Worm (Caenorhabditis elegans) whole organism, young adult: ENCODE measurements around the gene his-18.
"Not testable (repeated sequence)": the region's sequence is repeated elsewhere in the genome, so short reads cannot be mapped to it uniquely, and the experiment has no call there.

Experiments used
- B0035.1 ChIP-seq: sonication (generic microtip); optimal IDR thresholded peaks from 2 replicates; lab custom pipeline; 2016; ENCODE audit warnings: missing genetic modification characterization, mild to moderate bottlenecking, missing compliant biosample characterization, missing genotype, missing genetic modification reagents
- B0261.1 ChIP-seq: sonication (generic microtip); optimal IDR thresholded peaks from 2 replicates; lab custom pipeline; 2016; ENCODE audit warnings: mild to moderate bottlenecking, missing genetic modification characterization, moderate library complexity, missing compliant biosample characterization
- C17E4.6 ChIP-seq: fragments of 200-800 bp; sonication (Bioruptor generic); IDR thresholded peaks from 2 replicates; pipeline ENCODE4 v1.3.6; 2022; ENCODE audit warnings: missing genetic modification reagents, missing genetic modification characterization, missing compliant biosample characterization
- F22D6.2 ChIP-seq: sonication (generic microtip); optimal IDR thresholded peaks from 2 replicates; lab custom pipeline; 2016; ENCODE audit warnings: mild to moderate bottlenecking, missing genetic modification characterization, missing compliant biosample characterization
- Y53F4B.3 ChIP-seq: fragments of 200-800 bp; sonication (Bioruptor generic); IDR thresholded peaks from 2 replicates; pipeline ENCODE4 v1.3.6; 2022; ENCODE audit warnings: missing genetic modification reagents, missing genetic modification characterization, missing compliant biosample characterization
- atf-7 ChIP-seq: sonication (generic microtip); optimal IDR thresholded peaks from 2 replicates; lab custom pipeline; 2017; ENCODE audit warnings: mild to moderate bottlenecking, missing genetic modification characterization, missing compliant biosample characterization
- attf-5 ChIP-seq: fragments of 200-800 bp; sonication (Bioruptor generic); optimal IDR thresholded peaks from 2 replicates; lab custom pipeline; 2018; ENCODE audit warnings: mild to moderate bottlenecking, missing genetic modification characterization, missing compliant biosample characterization
- cebp-2 ChIP-seq: fragments of 200-800 bp; sonication (Bioruptor generic); IDR thresholded peaks from 2 replicates; pipeline ENCODE4 v1.3.6; 2022; ENCODE audit warnings: missing genetic modification characterization, missing compliant biosample characterization
- ceh-58 ChIP-seq: fragments of 200-800 bp; sonication (Bioruptor generic); IDR thresholded peaks from 2 replicates; pipeline ENCODE4 v1.3.6; 2022; ENCODE audit warnings: missing genetic modification characterization, missing compliant biosample characterization
- ceh-79 ChIP-seq: sonication (generic microtip); optimal IDR thresholded peaks from 2 replicates; lab custom pipeline; 2017; ENCODE audit warnings: mild to moderate bottlenecking, missing genetic modification characterization, missing compliant biosample characterization
- ceh-91 ChIP-seq: fragments of 200-800 bp; sonication (Bioruptor generic); IDR thresholded peaks from 2 replicates; pipeline ENCODE4 v1.3.6; 2022; ENCODE audit warnings: missing genetic modification reagents, missing genetic modification characterization, missing compliant biosample characterization
- egl-18 ChIP-seq: fragments of 200-800 bp; sonication (Bioruptor generic); IDR thresholded peaks from 2 replicates; pipeline ENCODE4 v1.3.6; 2022; ENCODE audit warnings: missing genetic modification reagents, missing genetic modification characterization, missing compliant biosample characterization
- fkh-3 ChIP-seq: sonication (generic microtip); optimal IDR thresholded peaks from 2 replicates; lab custom pipeline; 2016; ENCODE audit warnings: mild to moderate bottlenecking, missing genetic modification characterization, missing compliant biosample characterization
- hlh-26 ChIP-seq: fragments of 200-800 bp; sonication (Bioruptor generic); conservative IDR thresholded peaks from 2 replicates; pipeline ENCODE4 v1.3.6; 2022; ENCODE audit warnings: missing genetic modification reagents, missing genetic modification characterization, missing compliant biosample characterization
- hmg-1.2 ChIP-seq: fragments of 200-800 bp; sonication (Bioruptor generic); IDR thresholded peaks from 2 replicates; pipeline ENCODE4 v1.3.6; 2022; ENCODE audit warnings: missing genetic modification reagents, missing genetic modification characterization, missing compliant biosample characterization
- hrde-1 ChIP-seq: sonication (generic microtip); optimal IDR thresholded peaks from 2 replicates; lab custom pipeline; 2016; ENCODE audit warnings: missing genetic modification characterization, mild to moderate bottlenecking, missing compliant biosample characterization, moderate library complexity, missing genotype, missing genetic modification reagents, borderline replicate concordance
- lin-40 ChIP-seq: sonication (generic microtip); optimal IDR thresholded peaks from 2 replicates; lab custom pipeline; 2016; ENCODE audit warnings: missing genetic modification characterization, mild to moderate bottlenecking, missing compliant biosample characterization, missing genotype, missing genetic modification reagents
- lin-54 ChIP-seq: fragments of 200-800 bp; sonication (Bioruptor generic); optimal IDR thresholded peaks from 2 replicates; lab custom pipeline; 2018; ENCODE audit warnings: mild to moderate bottlenecking, missing genetic modification characterization, missing compliant biosample characterization
- madf-10 ChIP-seq: sonication (generic microtip); optimal IDR thresholded peaks from 2 replicates; lab custom pipeline; 2016; ENCODE audit warnings: mild to moderate bottlenecking, missing genetic modification characterization, missing compliant biosample characterization
- madf-8 ChIP-seq: fragments of 200-800 bp; sonication (Bioruptor generic); conservative IDR thresholded peaks from 2 replicates; pipeline ENCODE4 v1.3.6; 2022; ENCODE audit warnings: missing genetic modification reagents, missing genetic modification characterization, missing compliant biosample characterization
- nfya-2 ChIP-seq: fragments of 200-800 bp; sonication (Bioruptor generic); IDR thresholded peaks from 2 replicates; pipeline ENCODE4 v1.3.6; 2022; ENCODE audit warnings: missing genetic modification reagents, missing genetic modification characterization, missing compliant biosample characterization
- nfyb-1 ChIP-seq: fragments of 200-800 bp; sonication (Bioruptor generic); IDR thresholded peaks from 2 replicates; pipeline ENCODE4 v1.3.6; 2022; ENCODE audit warnings: missing genetic modification reagents, missing genetic modification characterization, missing compliant biosample characterization
- nhr-179 ChIP-seq: sonication (generic microtip); optimal IDR thresholded peaks from 2 replicates; lab custom pipeline; 2016; ENCODE audit warnings: mild to moderate bottlenecking, missing genetic modification characterization, missing compliant biosample characterization
- nhr-80 ChIP-seq: sonication (generic microtip); optimal IDR thresholded peaks from 2 replicates; lab custom pipeline; 2016; ENCODE audit warnings: missing genetic modification characterization, missing compliant biosample characterization
- sdz-38 ChIP-seq: sonication (generic microtip); optimal IDR thresholded peaks from 2 replicates; lab custom pipeline; 2016; ENCODE audit warnings: missing genotype, missing genetic modification characterization, missing compliant biosample characterization
- snpc-1.3 ChIP-seq: sonication (generic microtip); optimal IDR thresholded peaks from 2 replicates; lab custom pipeline; 2017; ENCODE audit warnings: missing genetic modification characterization, mild to moderate bottlenecking, missing compliant biosample characterization, antibody characterized with exemption, moderate library complexity, missing genotype, missing genetic modification reagents; ENCODE audit not compliant: insufficient read depth
- snpc-4 ChIP-seq, 5 experiments: fragments of 150-350 bp in 1 of 5; sonication (generic microtip) in 4 of 5; optimal IDR thresholded peaks; 2 replicates each; lab custom pipeline; 2014 to 2018; ENCODE audit warnings: missing genetic modification characterization in 5 of 5, missing biosample characterization in 3 of 5, antibody characterized with exemption in 2 of 5, mild to moderate bottlenecking in 2 of 5, missing compliant biosample characterization in 2 of 5, missing genotype in 2 of 5, moderate library complexity in 2 of 5, missing genetic modification reagents in 1 of 5
- somi-1 ChIP-seq: fragments of 200-800 bp; sonication (Bioruptor generic); optimal IDR thresholded peaks from 2 replicates; lab custom pipeline; 2018; ENCODE audit warnings: mild to moderate bottlenecking, missing genetic modification characterization, missing compliant biosample characterization
- unc-62 ChIP-seq: fragments of 150-350 bp; optimal IDR thresholded peaks from 2 replicates; lab custom pipeline; 2014; ENCODE audit warnings: missing biosample characterization, missing genetic modification reagents, missing genetic modification characterization
- zim-3 ChIP-seq: sonication (generic microtip); optimal IDR thresholded peaks from 2 replicates; lab custom pipeline; 2017; ENCODE audit warnings: mild to moderate bottlenecking, missing genetic modification characterization, moderate library complexity, missing compliant biosample characterization
- ztf-22 ChIP-seq: fragments of 200-800 bp; sonication (Bioruptor generic); optimal IDR thresholded peaks from 2 replicates; lab custom pipeline; 2018; ENCODE audit warnings: mild to moderate bottlenecking, missing genetic modification characterization, moderate library complexity, missing compliant biosample characterization
- ztf-26 ChIP-seq: sonication (generic microtip); optimal IDR thresholded peaks from 2 replicates; lab custom pipeline; 2017; ENCODE audit warnings: missing genetic modification characterization, missing compliant biosample characterization
- ztf-28 ChIP-seq: fragments of 200-800 bp; sonication (Bioruptor generic); IDR thresholded peaks from 2 replicates; pipeline ENCODE4 v1.3.6; 2022; ENCODE audit warnings: missing genetic modification reagents, missing genetic modification characterization, missing compliant biosample characterization
- ztf-3 ChIP-seq: fragments of 200-800 bp; sonication (Bioruptor generic); optimal IDR thresholded peaks from 2 replicates; lab custom pipeline; 2018; ENCODE audit warnings: mild to moderate bottlenecking, missing genetic modification characterization, missing compliant biosample characterization
- ztf-6 ChIP-seq: fragments of 200-800 bp; sonication (Bioruptor generic); IDR thresholded peaks from 2 replicates; pipeline ENCODE4 v1.3.6; 2022; ENCODE audit warnings: missing genetic modification reagents, missing genetic modification characterization, missing compliant biosample characterization

Gene his-18

DNA sequence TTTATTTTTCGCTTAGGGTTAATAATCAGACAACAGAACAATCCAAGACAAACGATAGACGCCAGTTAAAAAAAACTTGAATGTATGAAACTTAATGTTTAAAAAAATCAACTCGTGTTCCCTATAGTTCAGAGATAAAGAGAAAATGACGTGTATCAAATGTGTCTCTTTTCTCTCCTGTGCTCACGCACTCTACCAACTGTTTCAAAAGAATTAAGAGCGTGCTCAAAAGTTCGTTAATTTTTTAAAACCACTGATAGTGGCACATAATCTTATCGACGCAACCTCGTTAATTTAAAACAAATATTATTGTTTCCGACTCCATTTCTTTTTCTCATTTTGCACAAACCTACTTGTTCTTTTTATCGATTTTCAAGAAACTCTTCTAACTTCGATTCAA is 7.6 kb downstream of the his-18 start:
- TF ChIP-seq nhr-80 (tag; lab: Kevin White, UChicago), result peak; percentile 77
- TF ChIP-seq nhr-179 (tag; lab: Kevin White, UChicago), result no peak

DNA sequence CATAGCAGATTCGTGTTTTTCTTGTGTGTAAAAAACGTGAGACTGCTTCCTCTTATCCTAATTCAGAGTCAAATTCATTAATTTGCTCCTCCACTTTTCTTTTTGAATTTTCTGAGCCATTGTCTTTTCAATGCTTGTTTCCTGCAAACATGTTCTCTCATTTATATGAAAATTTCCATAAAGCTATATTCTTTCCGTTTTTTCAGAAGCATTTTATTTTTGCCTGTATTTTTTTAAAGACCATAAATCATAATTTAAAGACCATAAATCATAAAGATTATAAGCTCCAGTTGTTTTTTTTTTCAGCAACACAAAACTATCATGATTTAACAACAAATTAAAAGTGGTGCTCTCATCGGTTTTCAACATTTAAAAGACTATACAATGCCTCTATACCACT is 8.9 kb downstream of the his-18 start, which contains the start of gene frpr-11:
Gene frpr-11, plus strand, starts transcription at position 301 of the 400 bp plus-strand sequence.
- TF ChIP-seq sdz-38 (tag; lab: Kevin White, UChicago) (no peak), hrde-1 (tag; lab: Kevin White, UChicago) (no peak), ztf-26 (tag; lab: Kevin White, UChicago) (no peak), Y53F4B.3 (no peak)

DNA sequence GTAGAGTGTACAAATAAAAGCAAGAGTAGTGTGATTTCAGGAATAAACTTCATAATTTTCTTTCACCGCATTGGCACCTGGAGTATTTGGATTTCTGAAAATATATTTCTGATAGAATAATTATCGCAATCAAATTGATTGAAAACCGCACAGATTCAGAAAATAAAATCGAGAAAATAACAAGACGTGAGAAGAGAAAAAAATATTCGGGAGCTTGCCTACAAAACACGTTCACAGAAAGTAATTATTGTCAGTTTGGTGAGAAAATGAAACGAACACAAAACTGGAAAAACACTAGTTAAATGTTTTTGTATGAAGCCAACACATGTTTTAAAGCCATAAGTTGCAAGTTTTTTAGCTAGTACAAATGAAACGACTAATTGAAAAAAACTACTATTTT is 15.9 kb downstream of the his-18 start, which contains the start of gene mod-1:
Gene mod-1, minus strand, starts transcription at position 101 of the 400 bp plus-strand sequence.
- TF ChIP-seq egl-18 (GFP tag; lab: Robert Waterston, UW) (no peak), nfya-2 (GFP tag; lab: Robert Waterston, UW) (no peak), atf-7 (tag; lab: Kevin White, UChicago) (no peak), snpc-1.3 (tag; lab: Kevin White, UChicago) (no peak), zim-3 (tag; lab: Kevin White, UChicago) (no peak), hlh-26 (GFP tag; lab: Robert Waterston, UW) (no peak)
- TF ChIP-seq, all 124 proteins: peak for 0

DNA sequence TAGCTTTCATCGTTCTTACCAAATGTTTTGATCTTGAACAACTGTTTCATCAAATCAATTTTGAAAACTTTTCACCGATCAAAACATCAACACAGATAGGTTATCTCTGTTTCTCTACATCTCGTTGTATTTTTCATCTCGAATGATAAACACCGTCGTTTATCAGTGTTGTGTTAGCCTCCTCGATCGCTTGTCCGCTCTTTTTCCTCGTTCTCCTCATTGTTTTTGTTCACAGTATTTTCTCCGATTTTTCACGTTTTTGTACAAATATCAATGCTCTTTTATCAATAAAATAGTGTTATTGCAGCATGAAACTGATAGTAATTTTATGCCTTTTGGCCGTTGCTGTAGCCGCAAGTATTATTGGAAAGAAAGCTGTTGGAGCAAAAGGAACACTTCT is 24.8 kb downstream of the his-18 start, which contains the start of gene ttr-47:
Gene ttr-47, plus strand, starts transcription at position 308 of the 400 bp plus-strand sequence.
- TF ChIP-seq fkh-3 (tag; lab: Kevin White, UChicago), result no peak
- TF ChIP-seq ztf-3, result no peak
- no peak for TF ChIP-seq ceh-91 (GFP tag; lab: Robert Waterston, UW)
- TF ChIP-seq ztf-6 (GFP tag; lab: Robert Waterston, UW), result no peak
- no peak for TF ChIP-seq ztf-22 (GFP tag; lab: Kevin White, UChicago)
- TF ChIP-seq attf-5 (GFP tag; lab: Kevin White, UChicago), result no peak
- TF ChIP-seq somi-1 (GFP tag; lab: Kevin White, UChicago), result no peak
- no peak for TF ChIP-seq madf-8 (GFP tag; lab: Robert Waterston, UW)

DNA sequence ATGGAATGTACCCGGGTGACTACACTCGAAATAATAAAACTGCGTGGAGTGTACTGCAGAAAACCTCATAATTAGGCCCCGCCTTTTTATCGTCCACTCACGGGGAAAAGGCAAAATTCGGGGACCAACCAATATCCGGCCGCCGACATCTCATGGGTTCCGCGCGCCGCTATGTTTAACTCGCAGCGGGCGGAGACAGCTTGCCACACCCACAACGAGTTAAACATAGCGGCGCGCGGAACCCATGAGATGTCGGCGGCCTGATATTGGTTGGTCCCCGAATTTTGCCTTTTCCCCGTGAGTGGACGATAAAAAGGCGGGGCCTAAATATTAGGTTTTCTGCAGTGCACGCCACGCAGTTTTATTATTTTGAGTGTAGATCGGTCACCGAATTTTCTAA is 25.9 kb downstream of the his-18 start:
- TF ChIP-seq hmg-1.2 (GFP tag; lab: Robert Waterston, UW), result 0 out of 2 replicates have a peak, but pooled peaks have one; percentile 21
- TF ChIP-seq snpc-4 (GFP tag; optimal IDR thresholded peaks at IDR 0.05; lab: Kevin White, UChicago), result not testable (repeated sequence)
- TF ChIP-seq snpc-4 (tag; optimal IDR thresholded peaks at IDR 0.05; lab: Kevin White, UChicago), result peak in 3 of 4 experiments; percentile 2 to 92 (median 89)

DNA sequence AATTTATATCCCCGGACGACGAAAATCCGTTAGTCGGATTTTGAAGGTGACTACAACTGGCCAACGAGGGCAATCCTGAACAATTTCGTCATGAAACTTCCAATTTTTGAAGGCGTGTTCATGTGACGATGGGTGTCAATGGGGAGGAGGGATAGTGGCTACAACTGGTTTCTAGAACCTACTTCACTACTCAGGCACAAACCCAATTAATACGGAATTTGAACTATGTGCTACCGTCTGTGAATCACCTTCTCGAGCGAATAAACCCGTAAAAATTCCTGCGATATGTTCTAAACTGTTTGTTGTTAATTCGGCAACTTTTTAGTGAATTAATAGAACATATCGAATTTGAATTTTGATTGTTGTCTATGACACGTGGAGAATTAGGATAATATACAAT is 29.7 kb downstream of the his-18 start:
- TF ChIP-seq B0035.1 (tag; lab: Kevin White, UChicago) (no peak), hlh-26 (GFP tag; lab: Robert Waterston, UW) (no peak), lin-54 (no peak), cebp-2 (GFP tag; lab: Robert Waterston, UW) (no peak)

DNA sequence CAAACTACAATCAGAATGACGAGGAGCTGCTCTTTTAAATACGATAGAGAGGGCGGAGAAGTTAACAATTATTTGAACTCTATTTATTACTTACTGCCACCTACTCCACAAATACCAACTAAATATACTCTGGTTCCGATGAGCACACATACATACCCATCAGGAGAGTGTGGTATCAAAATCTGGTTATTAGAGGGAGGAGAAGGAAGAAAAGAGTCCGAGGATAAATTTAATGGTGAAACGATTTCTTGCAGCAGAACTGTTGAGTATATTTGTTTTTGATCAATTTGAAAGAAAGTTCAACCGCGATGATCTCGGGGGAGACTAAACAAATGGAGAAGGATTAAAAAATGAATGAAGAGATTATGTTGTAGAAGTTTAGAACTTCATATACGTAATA is 30.9 kb downstream of the his-18 start, which contains the start of gene H14N18.4:
Gene H14N18.4, minus strand, starts transcription at position 12 of the 400 bp plus-strand sequence.
- TF ChIP-seq C17E4.6 (GFP tag; lab: Robert Waterston, UW) (no peak), madf-10 (tag; lab: Kevin White, UChicago) (no peak), unc-62 (GFP tag; lab: Kevin White, UChicago) (no peak), ceh-58 (GFP tag; lab: Robert Waterston, UW) (no peak), nfyb-1 (no peak), F22D6.2 (tag; lab: Kevin White, UChicago) (no peak), lin-40 (no peak), ztf-28 (GFP tag; lab: Robert Waterston, UW) (no peak), snpc-4 (GFP tag; optimal IDR thresholded peaks at IDR 0.05; lab: Kevin White, UChicago) (no peak), snpc-4 (tag; optimal IDR thresholded peaks at IDR 0.05; lab: Kevin White, UChicago) (no peak), ceh-91 (GFP tag; lab: Robert Waterston, UW) (no peak), B0261.1 (no peak), ceh-79 (tag; lab: Kevin White, UChicago) (no peak)
